Worm (Caenorhabditis elegans) whole organism, early embryonic: ENCODE results near the gene C15C8.5.

ENCODE experiments used
- B0310.2 ChIP-seq: sonication (generic microtip); optimal IDR thresholded peaks from 2 replicates; lab custom pipeline; 2016; ENCODE audit warnings: mild to moderate bottlenecking, missing genetic modification characterization, missing compliant biosample characterization
- F13C5.2 ChIP-seq: sonication (generic microtip); optimal IDR thresholded peaks from 2 replicates; lab custom pipeline; 2017; ENCODE audit warnings: mild to moderate bottlenecking, missing genetic modification characterization, inconsistent platforms, missing compliant biosample characterization
- aly-1 ChIP-seq: sonication (generic microtip); optimal IDR thresholded peaks from 2 replicates; lab custom pipeline; 2016; ENCODE audit warnings: missing genetic modification characterization, missing compliant biosample characterization
- ama-1 ChIP-seq: fragments of 150-350 bp; optimal IDR thresholded peaks from 2 replicates; lab custom pipeline; 2014
- ceh-13 ChIP-seq: fragments of 200-800 bp; sonication (Bioruptor generic); optimal IDR thresholded peaks from 2 replicates; lab custom pipeline; 2018; ENCODE audit warnings: mild to moderate bottlenecking, missing genetic modification characterization, missing compliant biosample characterization
- ceh-36 ChIP-seq: sonication (generic microtip); optimal IDR thresholded peaks from 2 replicates; lab custom pipeline; 2016; ENCODE audit warnings: missing genetic modification characterization, inconsistent platforms, missing compliant biosample characterization
- flt-1 ChIP-seq: fragments of 200-800 bp; sonication (Bioruptor generic); IDR thresholded peaks from 2 replicates; pipeline ENCODE4 v1.3.6; 2022; ENCODE audit warnings: missing genetic modification characterization, missing compliant biosample characterization
- hmg-4 ChIP-seq: fragments of 200-800 bp; sonication (Bioruptor generic); optimal IDR thresholded peaks from 2 replicates; lab custom pipeline; 2018; ENCODE audit warnings: mild to moderate bottlenecking, missing genetic modification characterization, missing compliant biosample characterization
- pes-1 ChIP-seq: fragments of 200-800 bp; sonication (Bioruptor generic); IDR thresholded peaks from 2 replicates; pipeline ENCODE4 v1.3.6; 2022; ENCODE audit warnings: missing genetic modification reagents, missing genetic modification characterization, missing compliant biosample characterization
- scrt-1 ChIP-seq: fragments of 200-800 bp; sonication (Bioruptor generic); IDR thresholded peaks from 2 replicates; pipeline ENCODE4 v1.3.6; 2022; ENCODE audit warnings: missing genetic modification characterization, missing compliant biosample characterization
- sea-1 ChIP-seq: fragments of 200-800 bp; sonication (Bioruptor generic); conservative IDR thresholded peaks from 2 replicates; pipeline ENCODE4 v1.3.6; 2022; ENCODE audit warnings: missing genetic modification characterization, missing compliant biosample characterization
- tbx-11 ChIP-seq: fragments of 200-800 bp; sonication (Bioruptor generic); IDR thresholded peaks from 2 replicates; pipeline ENCODE4 v1.3.6; 2022; ENCODE audit warnings: missing genetic modification characterization, missing compliant biosample characterization

- no peak for TF ChIP-seq flt-1 (GFP tag; lab: Robert Waterston, UW)
- TF ChIP-seq ama-1 (lab: Kevin White, UChicago): no peak
- no peak for TF ChIP-seq ceh-13 (GFP tag; lab: Kevin White, UChicago)
- TF ChIP-seq pes-1 (GFP tag; lab: Robert Waterston, UW): no peak
- no peak for TF ChIP-seq ceh-36 (tag; lab: Kevin White, UChicago)
- TF ChIP-seq sea-1 (GFP tag; lab: Robert Waterston, UW): no peak
- TF ChIP-seq B0310.2 (tag; lab: Kevin White, UChicago): no peak
- TF ChIP-seq scrt-1 (GFP tag; lab: Robert Waterston, UW): no peak
- TF ChIP-seq aly-1: no peak
- TF ChIP-seq hmg-4 (GFP tag; lab: Kevin White, UChicago): no peak
- no peak for TF ChIP-seq tbx-11 (GFP tag; lab: Robert Waterston, UW)
- TF ChIP-seq F13C5.2: peak; percentile 33
Observed at ce11 chrV:12728062-12728665, 19.6 kb upstream of the C15C8.5 start, which contains the start of the genes rpl-28 and mrpl-49.
